Fruit fly (Drosophila melanogaster): Measurements from ENCODE around the gene CG5510.

dm6 chr3R:24143779-24144178, 25.6 kb downstream of the CG5510 start:
- TF ChIP-seq h (optimal IDR thresholded peaks at IDR 0.05) (no peak), Myc (optimal IDR thresholded peaks at IDR 0.05) (no peak), psq (optimal IDR thresholded peaks at IDR 0.05) (no peak), insv (optimal IDR thresholded peaks at IDR 0.05) (no peak), ttk (optimal IDR thresholded peaks at IDR 0.05) (no peak), Sin3A (optimal IDR thresholded peaks at IDR 0.05) (no peak)
